Fruit fly (Drosophila melanogaster) whole organism, embryonic: ENCODE measurements around the gene Mdh2.

Source experiments
- Abd-B ChIP-seq: fragments of 200-800 bp; sonication (Bioruptor generic); optimal IDR thresholded peaks from 2 replicates; lab custom pipeline; 2018; ENCODE audit warnings: missing biosample characterization, mild to moderate bottlenecking, missing genetic modification characterization, moderate library complexity
- crc ChIP-seq: fragments of 200-800 bp; sonication (Bioruptor generic); optimal IDR thresholded peaks from 2 replicates; lab custom pipeline; 2016; ENCODE audit warnings: missing biosample characterization, missing genetic modification characterization
- jumu ChIP-seq: fragments of 200-800 bp; sonication (Bioruptor generic); optimal IDR thresholded peaks from 3 replicates; lab custom pipeline; 2016; ENCODE audit warnings: missing biosample characterization, missing genetic modification characterization

dm6 chr3R:18246041-18246440 lies 19.8 kb downstream of the Mdh2 start:
- TF ChIP-seq jumu (GFP tag; lab: Kevin White, UChicago) = no peak
- no peak for TF ChIP-seq crc (GFP tag; lab: Kevin White, UChicago)
- no peak for TF ChIP-seq Abd-B
